Fruit fly (Drosophila melanogaster): Measurements from ENCODE around the gene E2f1.

E2f1 gene

dm6 chr3R:21629373-21630145 is 31.1 kb downstream of the E2f1 start:
- TF ChIP-seq Sin3A (optimal IDR thresholded peaks at IDR 0.05) (no peak), h (optimal IDR thresholded peaks at IDR 0.05) (no peak), psq (optimal IDR thresholded peaks at IDR 0.05) (no peak), insv (optimal IDR thresholded peaks at IDR 0.05) (no peak), Myc (optimal IDR thresholded peaks at IDR 0.05) (no peak), ttk (optimal IDR thresholded peaks at IDR 0.05) (no peak)

DNA sequence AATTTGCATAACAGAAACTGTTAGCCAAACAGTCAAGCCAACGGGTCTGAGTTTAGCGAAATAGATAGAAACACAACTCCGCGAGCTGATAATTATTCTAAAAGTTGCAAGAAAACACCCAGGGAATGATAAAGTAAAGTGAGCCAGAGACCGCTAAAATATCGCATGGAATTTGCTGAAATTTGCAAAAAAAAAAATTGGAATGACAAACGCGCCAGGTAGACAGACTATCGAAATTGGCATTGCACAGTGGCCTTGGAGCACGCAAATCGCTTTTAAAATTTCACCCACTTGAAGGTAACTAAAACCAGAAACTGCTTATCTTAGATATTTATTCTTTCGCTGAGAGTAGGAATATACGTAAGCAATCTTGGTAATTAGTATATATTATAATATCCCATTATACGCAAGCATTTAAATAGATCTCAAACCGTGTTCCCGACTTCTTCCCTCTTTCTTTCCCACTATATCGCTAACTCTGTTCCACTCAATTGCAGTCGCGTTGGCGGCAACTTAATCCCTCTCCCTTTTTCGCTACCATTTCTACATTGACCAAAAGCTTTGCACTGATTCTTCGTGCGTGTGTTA is 32.4 kb downstream of the E2f1 start:
- no peak for TF ChIP-seq h (optimal IDR thresholded peaks at IDR 0.05)
- no peak for TF ChIP-seq psq (optimal IDR thresholded peaks at IDR 0.05)

DNA sequence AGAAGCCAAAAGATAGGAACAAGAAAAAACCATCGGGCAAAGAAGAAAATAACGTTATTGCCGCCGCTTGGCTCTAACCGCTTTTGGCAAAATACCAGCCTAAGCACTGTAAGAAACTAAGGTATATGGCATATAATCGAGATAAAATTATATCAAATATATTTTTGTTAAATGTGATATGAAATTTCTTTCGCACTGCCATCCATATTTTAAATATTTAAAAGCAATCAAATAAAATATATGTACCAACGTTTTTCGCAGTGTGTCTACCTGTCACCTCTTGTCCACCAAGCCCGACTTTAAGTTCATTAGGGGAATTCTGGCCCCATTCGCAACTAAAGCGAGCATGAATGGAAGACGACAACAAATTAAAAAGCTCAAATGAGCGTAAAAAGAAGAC is 32.9 kb downstream of the E2f1 start:
- TF ChIP-seq insv (optimal IDR thresholded peaks at IDR 0.05) (no peak), ttk (optimal IDR thresholded peaks at IDR 0.05) (no peak), psq (optimal IDR thresholded peaks at IDR 0.05) (no peak), Myc (optimal IDR thresholded peaks at IDR 0.05) (no peak), h (optimal IDR thresholded peaks at IDR 0.05) (no peak), Sin3A (optimal IDR thresholded peaks at IDR 0.05) (no peak)

dm6 chr3R:21626103-21626897 is 34.4 kb downstream of the E2f1 start:
- TF ChIP-seq h (optimal IDR thresholded peaks at IDR 0.05) (no peak), psq (optimal IDR thresholded peaks at IDR 0.05) (no peak), Myc (optimal IDR thresholded peaks at IDR 0.05) (no peak), Sin3A (optimal IDR thresholded peaks at IDR 0.05) (no peak), insv (optimal IDR thresholded peaks at IDR 0.05) (no peak), ttk (optimal IDR thresholded peaks at IDR 0.05) (no peak)

dm6 chr3R:21624352-21624954 is 36.2 kb downstream of the E2f1 start:
- TF ChIP-seq h (optimal IDR thresholded peaks at IDR 0.05) = no peak
- no peak for TF ChIP-seq insv (optimal IDR thresholded peaks at IDR 0.05)
- no peak for TF ChIP-seq ttk (optimal IDR thresholded peaks at IDR 0.05)

DNA sequence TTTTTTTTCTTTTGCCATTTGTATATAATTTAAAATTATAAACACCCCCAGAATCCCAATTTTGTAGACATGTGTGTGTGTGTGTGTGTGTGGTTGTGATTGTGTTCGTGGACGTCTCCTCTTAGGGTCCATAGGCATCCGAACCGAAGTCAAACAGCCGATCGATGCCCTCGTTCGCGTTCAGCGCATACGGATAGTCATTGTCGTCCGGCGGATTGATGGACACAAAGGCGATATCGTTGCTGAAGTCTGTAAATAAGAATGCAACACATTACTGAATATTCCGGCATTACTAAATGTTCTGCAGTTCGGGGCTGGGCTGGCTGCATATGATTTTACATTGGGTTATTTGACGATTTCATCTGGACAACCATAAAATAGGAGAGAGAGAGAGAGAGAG is 39.2 kb downstream of the E2f1 start:
- TF ChIP-seq Sin3A (optimal IDR thresholded peaks at IDR 0.05) (no peak), Myc (optimal IDR thresholded peaks at IDR 0.05) (no peak)

dm6 chr3R:21619745-21620144 is 40.9 kb downstream of the E2f1 start:
- TF ChIP-seq psq (optimal IDR thresholded peaks at IDR 0.05) = no peak
- TF ChIP-seq h (optimal IDR thresholded peaks at IDR 0.05) = no peak

dm6 chr3R:21619117-21619650 is 41.5 kb downstream of the E2f1 start, which contains the start of gene InR:
Gene InR (minus strand): TSS chr3R:21619321.
- no peak for TF ChIP-seq insv (optimal IDR thresholded peaks at IDR 0.05)
- TF ChIP-seq Myc (optimal IDR thresholded peaks at IDR 0.05) = no peak
- TF ChIP-seq Sin3A (optimal IDR thresholded peaks at IDR 0.05) = no peak
- TF ChIP-seq ttk (optimal IDR thresholded peaks at IDR 0.05) = no peak
- TF ChIP-seq psq (optimal IDR thresholded peaks at IDR 0.05) = no peak
- no peak for TF ChIP-seq h (optimal IDR thresholded peaks at IDR 0.05)

DNA sequence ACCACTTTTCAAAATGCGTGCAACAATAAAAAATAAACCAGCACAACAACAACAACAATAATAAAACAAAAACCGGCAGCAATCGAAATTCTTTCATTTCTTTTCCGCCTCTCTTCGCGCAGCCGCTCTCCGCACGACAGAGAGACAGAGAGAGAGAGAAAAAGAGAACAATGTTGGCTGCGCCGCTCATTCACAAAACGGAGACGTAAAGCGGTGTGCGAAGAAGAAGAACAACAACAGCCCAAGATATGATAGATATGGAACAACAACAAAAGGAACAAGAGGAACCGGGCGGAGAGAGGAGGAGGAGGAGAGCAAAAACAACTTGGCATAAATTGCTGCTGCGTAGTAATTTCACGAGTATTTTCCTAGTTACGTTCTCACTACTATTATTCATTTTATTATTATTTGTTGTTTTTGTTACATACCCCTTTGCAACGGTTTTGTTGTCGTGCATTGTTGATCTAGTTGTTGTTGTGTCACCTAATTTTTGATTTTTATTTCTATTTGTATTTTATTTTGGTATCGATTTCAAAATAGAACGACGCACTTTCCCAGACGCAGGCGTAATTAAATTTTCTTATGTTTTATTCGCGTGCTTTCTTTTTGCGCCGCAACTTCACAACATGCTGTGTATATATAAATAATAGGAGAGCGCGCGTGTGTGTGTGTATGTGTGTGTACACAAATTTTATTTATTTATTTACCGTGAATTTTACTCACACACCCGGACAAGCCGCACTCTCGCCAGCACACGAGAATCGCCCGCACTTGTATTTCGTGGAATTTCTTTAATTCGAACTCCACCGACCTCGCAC is 42.2 kb downstream of the E2f1 start:
- TF ChIP-seq Sin3A (optimal IDR thresholded peaks at IDR 0.05) = no peak
- TF ChIP-seq psq (optimal IDR thresholded peaks at IDR 0.05) = peak; percentile 2

dm6 chr3R:21616061-21616851 is 44.4 kb downstream of the E2f1 start:
- no peak for TF ChIP-seq insv (optimal IDR thresholded peaks at IDR 0.05)
- TF ChIP-seq psq (optimal IDR thresholded peaks at IDR 0.05) = peak; percentile 9
- TF ChIP-seq Sin3A (optimal IDR thresholded peaks at IDR 0.05) = no peak
- no peak for TF ChIP-seq h (optimal IDR thresholded peaks at IDR 0.05)
- TF ChIP-seq ttk (optimal IDR thresholded peaks at IDR 0.05) = no peak

DNA sequence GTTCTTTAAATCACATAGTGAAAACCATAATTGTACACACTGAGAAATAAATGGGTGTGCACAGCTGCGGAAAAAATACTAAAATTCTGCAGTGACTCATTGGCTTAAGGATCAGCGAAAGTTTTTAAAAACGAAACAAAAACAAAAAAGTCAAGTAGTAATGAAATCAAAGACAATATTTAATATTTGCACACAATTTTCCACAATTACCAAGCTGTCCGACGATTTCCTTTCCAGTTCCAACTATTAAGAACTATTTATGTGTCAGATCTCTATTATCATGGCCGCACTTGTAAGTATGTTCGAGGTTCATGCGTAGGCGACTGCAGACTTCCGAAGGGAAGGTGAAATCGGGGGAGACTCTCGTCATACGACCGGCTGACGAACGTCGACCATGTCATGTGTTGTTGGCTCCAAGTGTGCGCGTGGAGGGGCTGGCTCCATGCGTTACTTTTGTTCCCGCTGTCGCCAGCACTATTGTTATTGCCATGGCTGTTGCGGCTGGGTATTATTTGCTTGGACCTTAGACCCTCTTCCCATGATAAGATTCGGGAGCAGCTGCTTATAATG is 45.7 kb downstream of the E2f1 start:
- TF ChIP-seq psq (optimal IDR thresholded peaks at IDR 0.05) = no peak
- TF ChIP-seq Myc (optimal IDR thresholded peaks at IDR 0.05) = no peak
- TF ChIP-seq h (optimal IDR thresholded peaks at IDR 0.05) = no peak
- no peak for TF ChIP-seq ttk (optimal IDR thresholded peaks at IDR 0.05)
- TF ChIP-seq Sin3A (optimal IDR thresholded peaks at IDR 0.05) = no peak
- TF ChIP-seq insv (optimal IDR thresholded peaks at IDR 0.05) = no peak
